Worm (Caenorhabditis elegans): ENCODE results near the gene ugt-23.
A peak's percentile ranks its signal among the peaks of the same experiment; 100 is the strongest.

ugt-23 gene

DNA sequence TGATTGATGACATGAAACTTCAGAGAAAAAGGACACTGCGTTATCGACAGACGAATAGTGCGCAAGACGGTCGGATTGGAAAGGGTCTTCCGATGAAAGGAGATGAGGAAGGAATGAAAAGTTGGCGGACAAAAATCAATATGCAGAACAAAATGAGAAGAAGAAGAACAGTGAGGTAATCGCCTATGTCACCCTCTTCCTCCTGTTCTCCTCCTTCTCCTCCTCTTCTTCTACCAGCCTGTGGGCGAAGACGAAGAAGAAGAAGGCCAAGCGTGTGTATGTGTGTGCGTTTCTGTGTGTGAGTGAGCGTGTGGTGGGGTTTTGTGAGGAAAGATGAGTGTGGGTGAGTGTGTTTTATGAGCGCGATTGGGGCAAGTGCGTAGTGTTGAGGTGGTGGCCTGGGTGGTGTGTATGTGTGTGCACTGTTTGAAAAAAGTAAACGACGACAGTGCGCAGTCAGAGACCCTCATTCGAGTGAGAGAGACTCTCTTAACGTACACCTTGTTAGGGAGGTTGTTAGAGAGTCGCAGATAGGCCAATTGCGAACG lies 7.3 kb upstream of the ugt-23 start, which contains the start of gene tsp-21 (continued):
- TF ChIP-seq zfp-3 (GFP tag; conservative IDR thresholded peaks at IDR 0.05) (no peak), dpl-1 (GFP tag; optimal IDR thresholded peaks at IDR 0.05) (peak; percentile 47), aha-1 (tag) (peak; percentile 97), zfp-2 (tag; optimal IDR thresholded peaks at IDR 0.05) (no peak), fos-1 (tag; optimal IDR thresholded peaks at IDR 0.05) (no peak), nhr-42 (GFP tag; IDR thresholded peaks at IDR 0.05) (0 out of 2 replicates have a peak, but pooled peaks have one; percentile 43), mep-1 (tag; optimal IDR thresholded peaks at IDR 0.05) (peak; percentile 96), nhr-237 (tag; optimal IDR thresholded peaks at IDR 0.05) (peak; percentile 27), dmd-8 (GFP tag; IDR thresholded peaks at IDR 0.05) (no peak), lin-13 (GFP tag; optimal IDR thresholded peaks at IDR 0.05) (peak; percentile 74), R02D3.7 (tag; optimal IDR thresholded peaks at IDR 0.05) (no peak), Y105C5A.15 (GFP tag; IDR thresholded peaks at IDR 0.05) (no peak), T20F7.1 (GFP tag; optimal IDR thresholded peaks at IDR 0.05) (no peak), ztf-11 (tag; optimal IDR thresholded peaks at IDR 0.05) (no peak), nhr-25 (tag; optimal IDR thresholded peaks at IDR 0.05; ENCODE audit: borderline replicate concordance, insufficient read depth) (peak; percentile 86), daf-8 (GFP tag; IDR thresholded peaks at IDR 0.05) (no peak), sdz-12 (GFP tag; optimal IDR thresholded peaks at IDR 0.05) (no peak)

DNA sequence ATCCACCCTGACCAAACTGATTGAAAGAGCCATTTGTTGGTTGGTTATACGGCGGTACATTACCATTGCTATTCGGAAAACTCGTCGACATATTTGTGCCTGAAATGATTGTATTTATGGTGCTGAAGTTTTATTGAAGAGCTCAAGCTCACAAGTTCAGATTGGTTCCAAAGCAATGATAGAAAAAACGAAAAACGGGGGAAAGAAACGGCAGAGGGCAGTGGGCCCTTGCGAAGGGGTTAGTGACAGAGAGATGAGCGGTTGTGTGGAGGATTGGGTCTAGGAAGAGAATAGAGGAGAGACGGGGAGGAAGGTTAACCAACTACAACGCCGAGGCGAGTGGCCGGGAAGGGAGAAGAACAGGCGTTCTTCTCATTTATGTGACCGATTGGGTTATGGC lies 6.4 kb upstream of the ugt-23 start, which contains the start of gene nra-3:
nra-3 (minus strand) TSS at position 101 of the 400 bp plus-strand sequence.
- TF ChIP-seq nhr-42 (GFP tag; IDR thresholded peaks at IDR 0.05) (no peak), set-16 (GFP tag; IDR thresholded peaks at IDR 0.05) (0 out of 2 replicates have a peak, but pooled peaks have one; percentile 15), hlh-11 (tag; optimal IDR thresholded peaks at IDR 0.05) (no peak), tag-97 (GFP tag; IDR thresholded peaks at IDR 0.05) (0 out of 2 replicates have a peak, but pooled peaks have one; percentile 27), fos-1 (tag; optimal IDR thresholded peaks at IDR 0.05) (no peak), mdl-1 (tag; optimal IDR thresholded peaks at IDR 0.05) (no peak), attf-4 (tag; optimal IDR thresholded peaks at IDR 0.05) (no peak), duxl-1 (tag; optimal IDR thresholded peaks at IDR 0.05; ENCODE audit: poor library complexity) (no peak), lir-3 (tag; optimal IDR thresholded peaks at IDR 0.05) (no peak), ctbp-1 (GFP tag; IDR thresholded peaks at IDR 0.05) (0 out of 2 replicates have a peak, but pooled peaks have one; percentile 17), pha-4 (GFP tag; IDR thresholded peaks at IDR 0.05) (no peak), pha-4 (tag; optimal IDR thresholded peaks at IDR 0.05) (no peak), lim-7 (GFP tag; IDR thresholded peaks at IDR 0.05) (no peak)

DNA sequence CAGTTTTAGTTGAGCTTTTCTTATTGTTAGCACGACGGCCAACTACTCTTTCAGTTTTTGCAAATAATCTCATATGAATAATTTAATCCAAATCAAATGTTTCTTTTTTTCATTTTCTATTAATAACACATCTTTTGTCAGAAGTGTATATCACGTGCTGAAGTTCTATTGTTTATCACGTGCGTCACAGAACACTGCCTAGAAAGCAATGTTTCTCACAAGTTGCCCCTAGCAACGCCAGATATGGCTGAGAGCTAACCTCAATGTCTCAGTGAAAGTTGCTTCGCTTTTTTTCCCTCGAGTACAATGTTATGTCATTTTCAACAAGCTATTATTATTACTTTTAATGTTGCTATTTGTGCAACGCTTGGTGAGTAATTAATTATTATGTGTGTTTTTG lies 3.0 kb upstream of the ugt-23 start:
- TF ChIP-seq hlh-30 (tag; optimal IDR thresholded peaks at IDR 0.05; ENCODE audit: insufficient read depth) (peak; percentile 34), set-16 (GFP tag; IDR thresholded peaks at IDR 0.05) (no peak), cey-2 (tag; optimal IDR thresholded peaks at IDR 0.05; ENCODE audit: borderline replicate concordance, insufficient read depth) (no peak), nhr-77 (tag; optimal IDR thresholded peaks at IDR 0.05) (no peak), ama-1 (optimal IDR thresholded peaks at IDR 0.05) (no peak), gei-8 (GFP tag; optimal IDR thresholded peaks at IDR 0.05) (no peak), Y105C5A.15 (GFP tag; IDR thresholded peaks at IDR 0.05) (no peak), madf-9 (GFP tag; conservative IDR thresholded peaks at IDR 0.05) (no peak), vab-7 (GFP tag; IDR thresholded peaks at IDR 0.05) (no peak), egl-43 (GFP tag; IDR thresholded peaks at IDR 0.05) (no peak), nhr-11 (tag; optimal IDR thresholded peaks at IDR 0.05) (peak; percentile 22), daf-16 (GFP tag; optimal IDR thresholded peaks at IDR 0.05) (no peak), daf-16 (tag; optimal IDR thresholded peaks at IDR 0.05) (no peak), aha-1 (tag) (peak; percentile 36), ctbp-1 (GFP tag; IDR thresholded peaks at IDR 0.05) (no peak), php-3 (GFP tag; IDR thresholded peaks at IDR 0.05) (no peak), zip-2 (tag; optimal IDR thresholded peaks at IDR 0.05) (no peak), nhr-41 (GFP tag; IDR thresholded peaks at IDR 0.05) (no peak), unc-62 (GFP tag; optimal IDR thresholded peaks at IDR 0.05 in 1 of 2) (no peak), unc-62 (tag; optimal IDR thresholded peaks at IDR 0.05) (no peak), madf-5 (GFP tag; IDR thresholded peaks at IDR 0.05) (no peak)
